Fruit fly (Drosophila melanogaster) whole organism: ENCODE measurements around the gene Calx.

Experiments used
- CG8478 ChIP-seq: fragments of >200 bp; optimal IDR thresholded peaks from 2 replicates; lab custom pipeline; 2018; ENCODE audit warnings: inconsistent platforms
- EcR ChIP-seq, 2 experiments: fragments of >200 bp; optimal IDR thresholded peaks; 2 replicates each; lab custom pipeline; 2017; ENCODE audit warnings: missing biosample characterization in 2 of 2, missing genetic modification characterization in 2 of 2, missing genetic modification reagents in 2 of 2
- pan ChIP-seq: fragments of >200 bp; optimal IDR thresholded peaks from 2 replicates; lab custom pipeline; 2017
- psq ChIP-seq: fragments of >200 bp; optimal IDR thresholded peaks from 2 replicates; lab custom pipeline; 2017
- usp ChIP-seq: fragments of >200 bp; optimal IDR thresholded peaks from 2 replicates; lab custom pipeline; 2017; ENCODE audit warnings: missing biosample characterization, missing genetic modification characterization, mixed read lengths

DNA sequence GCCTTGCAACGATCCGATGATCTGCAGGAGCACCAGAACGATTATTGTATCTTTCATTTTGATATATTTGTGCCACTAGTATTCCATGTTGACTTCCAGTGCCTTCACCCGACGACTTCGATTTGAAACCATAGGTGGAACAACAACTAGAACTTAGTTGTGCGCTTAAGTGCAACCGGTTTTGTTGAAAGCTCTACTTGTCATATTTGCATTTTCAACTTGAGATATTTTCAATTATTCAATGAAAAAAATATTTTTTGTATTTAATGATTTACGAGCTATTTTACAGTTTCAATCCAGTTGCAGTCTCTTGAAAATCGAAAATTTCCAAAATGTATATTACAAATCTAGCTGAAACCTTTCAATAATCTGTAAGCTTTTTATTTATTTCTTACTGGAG is 68.9 kb downstream of the Calx start, which contains the start of gene CG31207:
- TF ChIP-seq usp (GFP tag; lab: Kevin White, UChicago) (no peak), EcR (GFP tag; optimal IDR thresholded peaks at IDR 0.05; lab: Kevin White, UChicago) (no peak), CG8478 (no peak), pan (lab: Kevin White, UChicago) (no peak), psq (lab: Kevin White, UChicago) (no peak)
